Fruit fly (Drosophila melanogaster): Measurements from ENCODE around the gene CG14543.

Gene CG14543

dm6 chr3R:26030562-26030961, 25.9 kb upstream of the CG14543 start (continued):
- TF ChIP-seq CG8281 (tag; optimal IDR thresholded peaks at IDR 0.05), result peak; percentile 100
- TF ChIP-seq bigmax (GFP tag; optimal IDR thresholded peaks at IDR 0.05), result no peak
- peak; percentile 47 for TF ChIP-seq cad (GFP tag; optimal IDR thresholded peaks at IDR 0.05)
- TF ChIP-seq lov (optimal IDR thresholded peaks at IDR 0.05), result peak; percentile 100
- TF ChIP-seq lov (GFP tag; IDR thresholded peaks at IDR 0.05), result no peak
- no peak for TF ChIP-seq Lhr (GFP tag; optimal IDR thresholded peaks at IDR 0.05)
- TF ChIP-seq oc (tag; optimal IDR thresholded peaks at IDR 0.05), result peak; percentile 68
- TF ChIP-seq CG3838 (GFP tag; optimal IDR thresholded peaks at IDR 0.05), result no peak
- no peak for TF ChIP-seq Atf3 (GFP tag; optimal IDR thresholded peaks at IDR 0.05)
- TF ChIP-seq Ptx1 (GFP tag; IDR thresholded peaks at IDR 0.05), result no peak
- TF ChIP-seq kni (GFP tag; optimal IDR thresholded peaks at IDR 0.05), result peak; percentile 84
- TF ChIP-seq zen2 (GFP tag; IDR thresholded peaks at IDR 0.05; ENCODE audit: partially characterized antibody), result no peak
- no peak for TF ChIP-seq CG11456 (GFP tag; IDR thresholded peaks at IDR 0.05)
- TF ChIP-seq disco-r (GFP tag; optimal IDR thresholded peaks at IDR 0.05), result no peak
- no peak for TF ChIP-seq tup (GFP tag; optimal IDR thresholded peaks at IDR 0.05)
- no peak for TF ChIP-seq ERR (GFP tag; optimal IDR thresholded peaks at IDR 0.05)
- no peak for TF ChIP-seq Oaz (GFP tag; IDR thresholded peaks at IDR 0.05)
- peak; percentile 66 for TF ChIP-seq hth (optimal IDR thresholded peaks at IDR 0.05)
- TF ChIP-seq Hand (GFP tag; optimal IDR thresholded peaks at IDR 0.05), result no peak
- no peak for TF ChIP-seq hbn (GFP tag; IDR thresholded peaks at IDR 0.05; ENCODE audit: partially characterized antibody)

- TF ChIP-seq dan (GFP tag; IDR thresholded peaks at IDR 0.05), result no peak
- TF ChIP-seq CG12744 (GFP tag; optimal IDR thresholded peaks at IDR 0.05), result no peak
- no peak for TF ChIP-seq Spps (tag; optimal IDR thresholded peaks at IDR 0.05)
- peak; percentile 85 for TF ChIP-seq sqz (GFP tag; optimal IDR thresholded peaks at IDR 0.05)
- TF ChIP-seq Sin3A (optimal IDR thresholded peaks at IDR 0.05), result no peak
- TF ChIP-seq CG10959 (GFP tag; IDR thresholded peaks at IDR 0.05), result no peak
- TF ChIP-seq CG7839 (tag; optimal IDR thresholded peaks at IDR 0.05), result no peak
- TF ChIP-seq nerfin-1 (tag; optimal IDR thresholded peaks at IDR 0.05), result peak; percentile 54
- no peak for TF ChIP-seq PHDP (tag; optimal IDR thresholded peaks at IDR 0.05)
- no peak for TF ChIP-seq CG10209 (GFP tag; optimal IDR thresholded peaks at IDR 0.05)
- no peak for TF ChIP-seq gce (GFP tag; IDR thresholded peaks at IDR 0.05)
- peak; percentile 63 for TF ChIP-seq ac (GFP tag; optimal IDR thresholded peaks at IDR 0.05)
- no peak for TF ChIP-seq CG4707 (GFP tag; optimal IDR thresholded peaks at IDR 0.05)
- TF ChIP-seq tll (GFP tag; optimal IDR thresholded peaks at IDR 0.05), result peak in 1 of 2 experiments; percentile 44
- TF ChIP-seq HLH54F (GFP tag; optimal IDR thresholded peaks at IDR 0.05), result no peak
- TF ChIP-seq Asciz (GFP tag; optimal IDR thresholded peaks at IDR 0.05), result no peak
- TF ChIP-seq CG12219 (GFP tag; optimal IDR thresholded peaks at IDR 0.05), result no peak
- TF ChIP-seq twi (tag; optimal IDR thresholded peaks at IDR 0.05), result peak; percentile 89
- TF ChIP-seq onecut (GFP tag; IDR thresholded peaks at IDR 0.05), result no peak
- TF ChIP-seq Tbp (GFP tag; optimal IDR thresholded peaks at IDR 0.05), result no peak
- TF ChIP-seq Blimp-1 (GFP tag; optimal IDR thresholded peaks at IDR 0.05), result no peak
- peak; percentile 30 for TF ChIP-seq CG8281 (tag; optimal IDR thresholded peaks at IDR 0.05)
- TF ChIP-seq Kr (GFP tag; optimal IDR thresholded peaks at IDR 0.05), result peak; percentile 87
- TF ChIP-seq sens (GFP tag), result peak; percentile 46
- no peak for TF ChIP-seq caup (GFP tag; optimal IDR thresholded peaks at IDR 0.05; ENCODE audit: severe bottlenecking)
- TF ChIP-seq Dip3 (GFP tag; optimal IDR thresholded peaks at IDR 0.05), result no peak
- no peak for TF ChIP-seq Max (GFP tag; optimal IDR thresholded peaks at IDR 0.05)
- TF ChIP-seq B-H1 (GFP tag; IDR thresholded peaks at IDR 0.05), result no peak
- peak; percentile 57 for TF ChIP-seq HLHmδ (GFP tag; optimal IDR thresholded peaks at IDR 0.05)
- TF ChIP-seq Optix (GFP tag; IDR thresholded peaks at IDR 0.05), result no peak
- no peak for TF ChIP-seq CG2129 (GFP tag; IDR thresholded peaks at IDR 0.05; ENCODE audit: partially characterized antibody)
- no peak for TF ChIP-seq CG34422 (GFP tag; IDR thresholded peaks at IDR 0.05)
These were observed 24.3 kb upstream of the CG14543 start for dm6 chr3R:26031968-26032610.
